Fruit fly (Drosophila melanogaster) whole organism, embryonic: ENCODE results near the gene Zif.

Source experiments
- Abd-B ChIP-seq: fragments of 200-800 bp; sonication (Bioruptor generic); optimal IDR thresholded peaks from 2 replicates; lab custom pipeline; 2018; ENCODE audit warnings: missing biosample characterization, mild to moderate bottlenecking, missing genetic modification characterization, moderate library complexity
- Adf1 ChIP-seq: fragments of 200-800 bp; sonication (Bioruptor generic); IDR thresholded peaks from 2 replicates; pipeline ENCODE4 v1.3.6; 2022; ENCODE audit warnings: missing biosample characterization, missing genetic modification characterization
- CG10979 ChIP-seq: fragments of 200-800 bp; sonication (Bioruptor generic); optimal IDR thresholded peaks from 2 replicates; lab custom pipeline; 2018; ENCODE audit warnings: missing biosample characterization, mild to moderate bottlenecking, missing genetic modification characterization, moderate library complexity
- CG11093 ChIP-seq: fragments of 200-800 bp; sonication (Bioruptor generic); IDR thresholded peaks from 3 replicates; pipeline ENCODE4 v1.3.6; 2022; ENCODE audit warnings: missing biosample characterization, missing genetic modification characterization
- CG11695 ChIP-seq: fragments of 200-800 bp; sonication (Bioruptor generic); IDR thresholded peaks from 3 replicates; pipeline ENCODE4 v1.3.6; 2022; ENCODE audit warnings: missing biosample characterization, missing genetic modification characterization
- CG11696 ChIP-seq: fragments of 200-800 bp; sonication (Bioruptor generic); IDR thresholded peaks from 2 replicates; pipeline ENCODE4 v1.3.6; 2022; ENCODE audit warnings: missing biosample characterization, missing genetic modification characterization
- CG13123 ChIP-seq: fragments of 200-800 bp; sonication (Bioruptor generic); optimal IDR thresholded peaks from 2 replicates; lab custom pipeline; 2016; ENCODE audit warnings: missing biosample characterization, missing genetic modification characterization
- CG13894 ChIP-seq: fragments of 200-800 bp; sonication (Bioruptor generic); optimal IDR thresholded peaks from 3 replicates; lab custom pipeline; 2018; ENCODE audit warnings: missing biosample characterization, mild to moderate bottlenecking, missing genetic modification characterization, moderate library complexity
- CG14050 ChIP-seq: fragments of 200-800 bp; sonication (Bioruptor generic); IDR thresholded peaks from 3 replicates; pipeline ENCODE4 v1.3.6; 2022; ENCODE audit warnings: missing biosample characterization, missing genetic modification characterization
- CG14965 ChIP-seq: fragments of 200-800 bp; sonication (Bioruptor generic); optimal IDR thresholded peaks from 2 replicates; lab custom pipeline; 2016; ENCODE audit warnings: missing biosample characterization, missing genetic modification characterization, borderline replicate concordance
- CG15011 ChIP-seq: fragments of 200-800 bp; sonication (Bioruptor generic); optimal IDR thresholded peaks from 3 replicates; lab custom pipeline; 2018; ENCODE audit warnings: missing biosample characterization, mild to moderate bottlenecking, missing genetic modification characterization
- CG1529 ChIP-seq: fragments of 200-800 bp; sonication (Bioruptor generic); optimal IDR thresholded peaks from 3 replicates; lab custom pipeline; 2018; ENCODE audit warnings: missing biosample characterization, missing genetic modification characterization
- CG1603 ChIP-seq: fragments of 200-800 bp; sonication (Bioruptor generic); optimal IDR thresholded peaks from 2 replicates; lab custom pipeline; 2019; ENCODE audit warnings: missing biosample characterization, mild to moderate bottlenecking, missing genetic modification characterization, moderate library complexity
- CG16815 ChIP-seq: fragments of 200-800 bp; sonication (Bioruptor generic); optimal IDR thresholded peaks from 3 replicates; lab custom pipeline; 2017; ENCODE audit warnings: missing biosample characterization, mild to moderate bottlenecking, missing genetic modification characterization
- CG18599 ChIP-seq: fragments of 200-800 bp; sonication (Bioruptor generic); optimal IDR thresholded peaks from 3 replicates; lab custom pipeline; 2017; ENCODE audit warnings: missing biosample characterization, missing genetic modification characterization, mild to moderate bottlenecking, moderate library complexity, missing genetic modification reagents
- CG2199 ChIP-seq: fragments of 200-800 bp; sonication (Bioruptor generic); IDR thresholded peaks from 3 replicates; pipeline ENCODE4 v1.3.6; 2022; ENCODE audit warnings: missing biosample characterization, missing genetic modification characterization
- CG31441 ChIP-seq: fragments of 200-800 bp; sonication (Bioruptor generic); IDR thresholded peaks from 2 replicates; pipeline ENCODE4 v1.3.6; 2022; ENCODE audit warnings: missing biosample characterization, missing genetic modification characterization
- CG34422 ChIP-seq: fragments of 200-800 bp; sonication (Bioruptor generic); IDR thresholded peaks from 3 replicates; pipeline ENCODE4 v1.3.6; 2022; ENCODE audit warnings: missing biosample characterization, missing genetic modification characterization
- CG4328 ChIP-seq: fragments of 200-800 bp; sonication (Bioruptor generic); optimal IDR thresholded peaks from 3 replicates; lab custom pipeline; 2017; ENCODE audit warnings: missing biosample characterization, missing genetic modification reagents, missing genetic modification characterization
- CG6683 ChIP-seq: fragments of 200-800 bp; sonication (Bioruptor generic); optimal IDR thresholded peaks from 2 replicates; lab custom pipeline; 2017; ENCODE audit warnings: missing biosample characterization, mild to moderate bottlenecking, missing genetic modification characterization, missing genetic modification reagents
- CG6854 ChIP-seq: fragments of 200-800 bp; sonication (Bioruptor generic); optimal IDR thresholded peaks from 3 replicates; lab custom pipeline; 2017; ENCODE audit warnings: missing biosample characterization, mild to moderate bottlenecking, missing genetic modification characterization
- CG7271 ChIP-seq: fragments of 200-800 bp; sonication (Bioruptor generic); optimal IDR thresholded peaks from 2 replicates; lab custom pipeline; 2018; ENCODE audit warnings: missing biosample characterization, mild to moderate bottlenecking, missing genetic modification characterization, moderate library complexity
- CoRest ChIP-seq: fragments of 200-800 bp; sonication (Bioruptor generic); optimal IDR thresholded peaks from 3 replicates; lab custom pipeline; 2018; ENCODE audit warnings: missing biosample characterization, mild to moderate bottlenecking, missing genetic modification characterization, moderate library complexity
- Dbx ChIP-seq: fragments of 200-800 bp; sonication (Bioruptor generic); IDR thresholded peaks from 3 replicates; pipeline ENCODE4 v1.3.6; 2022; ENCODE audit warnings: missing biosample characterization, missing genetic modification characterization
- Dek ChIP-seq: fragments of 200-800 bp; sonication (Bioruptor generic); optimal IDR thresholded peaks from 3 replicates; lab custom pipeline; 2019; ENCODE audit warnings: missing biosample characterization, mild to moderate bottlenecking, missing genetic modification characterization, moderate library complexity
- Drgx ChIP-seq: fragments of 200-800 bp; sonication (Bioruptor generic); IDR thresholded peaks from 2 replicates; pipeline ENCODE4 v1.3.6; 2022; ENCODE audit warnings: missing biosample characterization, missing genetic modification characterization
- HHEX ChIP-seq: fragments of 200-800 bp; sonication (Bioruptor generic); optimal IDR thresholded peaks from 3 replicates; lab custom pipeline; 2017; ENCODE audit warnings: missing biosample characterization, mild to moderate bottlenecking, missing genetic modification characterization, missing genetic modification reagents
- Hand ChIP-seq: fragments of 200-800 bp; sonication (Bioruptor generic); optimal IDR thresholded peaks from 2 replicates; lab custom pipeline; 2017; ENCODE audit warnings: mild to moderate bottlenecking, missing biosample characterization, missing genetic modification reagents, missing genetic modification characterization
- MTF-1 ChIP-seq: fragments of 200-800 bp; sonication (Bioruptor generic); optimal IDR thresholded peaks from 2 replicates; lab custom pipeline; 2018; ENCODE audit warnings: missing biosample characterization, mild to moderate bottlenecking, missing genetic modification characterization, borderline replicate concordance
- NK7.1 ChIP-seq: fragments of 200-800 bp; sonication (Bioruptor generic); optimal IDR thresholded peaks from 3 replicates; lab custom pipeline; 2016; ENCODE audit warnings: missing biosample characterization, missing genetic modification characterization
- Rx ChIP-seq: fragments of 200-800 bp; sonication (Bioruptor generic); IDR thresholded peaks from 2 replicates; pipeline ENCODE4 v1.3.6; 2022; ENCODE audit warnings: missing biosample characterization, missing genetic modification characterization
- Sin3A ChIP-seq: fragments of >200 bp; optimal IDR thresholded peaks from 2 replicates; lab custom pipeline; 2018
- Usf ChIP-seq: fragments of 200-800 bp; sonication (Bioruptor generic); optimal IDR thresholded peaks from 2 replicates; lab custom pipeline; 2017; ENCODE audit warnings: missing genotype, missing biosample characterization, missing genetic modification characterization
- Xrp1 ChIP-seq: fragments of 200-800 bp; sonication (Bioruptor generic); IDR thresholded peaks from 2 replicates; pipeline ENCODE4 v1.3.6; 2022; ENCODE audit warnings: missing biosample characterization, missing genetic modification characterization
- ash1 ChIP-seq: fragments of 200-800 bp; sonication (Bioruptor generic); optimal IDR thresholded peaks from 2 replicates; lab custom pipeline; 2018; ENCODE audit warnings: missing biosample characterization, mild to moderate bottlenecking, missing genetic modification characterization
- az2 ChIP-seq: fragments of 200-800 bp; sonication (Bioruptor generic); optimal IDR thresholded peaks from 3 replicates; lab custom pipeline; 2016; ENCODE audit warnings: missing biosample characterization, missing genetic modification characterization
- bcd ChIP-seq: fragments of 200-800 bp; sonication (Bioruptor generic); optimal IDR thresholded peaks from 2 replicates; lab custom pipeline; 2017; ENCODE audit warnings: missing biosample characterization, mild to moderate bottlenecking, missing genetic modification characterization
- cato ChIP-seq: fragments of 200-800 bp; sonication (Bioruptor generic); optimal IDR thresholded peaks from 2 replicates; lab custom pipeline; 2016; ENCODE audit warnings: missing biosample characterization, missing genetic modification characterization, borderline replicate concordance
- cg ChIP-seq: fragments of 200-800 bp; sonication (Bioruptor generic); optimal IDR thresholded peaks from 3 replicates; lab custom pipeline; 2019; ENCODE audit warnings: missing biosample characterization, mild to moderate bottlenecking, missing genetic modification characterization, moderate library complexity
- chif ChIP-seq, 2 experiments: fragments of 200-800 bp; sonication (Bioruptor generic); optimal IDR thresholded peaks; 3 replicates each; lab custom pipeline; 2016; ENCODE audit warnings: missing biosample characterization in 2 of 2, missing genetic modification characterization in 2 of 2
- fru ChIP-seq: fragments of >200 bp; optimal IDR thresholded peaks from 2 replicates; lab custom pipeline; 2017
- grn ChIP-seq: fragments of 200-800 bp; sonication (Bioruptor generic); optimal IDR thresholded peaks from 3 replicates; lab custom pipeline; 2017; ENCODE audit warnings: missing biosample characterization, missing genetic modification characterization
- kni ChIP-seq: fragments of 200-800 bp; sonication (Bioruptor generic); optimal IDR thresholded peaks from 3 replicates; lab custom pipeline; 2017; ENCODE audit warnings: mild to moderate bottlenecking, missing biosample characterization, missing genetic modification reagents, missing genetic modification characterization
- lmd ChIP-seq: fragments of 200-800 bp; sonication (Bioruptor generic); IDR thresholded peaks from 2 replicates; pipeline ENCODE4 v1.3.6; 2022; ENCODE audit warnings: missing biosample characterization, missing genetic modification characterization
- pan ChIP-seq, 4 experiments: fragments of >200 bp in 3 of 4; fragments of 200-800 bp in 1 of 4; sonication (Bioruptor generic) in 1 of 4; optimal IDR thresholded peaks in 3 of 4; IDR thresholded peaks in 1 of 4; 2 replicates each; pipeline versions ENCODE4 v1.3.6 to Lab custom; 2017 to 2022; ENCODE audit warnings: missing biosample characterization in 2 of 4, missing genetic modification characterization in 2 of 4, mixed read lengths in 1 of 4
- pb ChIP-seq: fragments of 200-800 bp; sonication (Bioruptor generic); optimal IDR thresholded peaks from 3 replicates; lab custom pipeline; 2016; ENCODE audit warnings: missing biosample characterization, missing genetic modification characterization
- pho ChIP-seq: fragments of 200-800 bp; sonication (Bioruptor generic); optimal IDR thresholded peaks from 2 replicates; lab custom pipeline; 2016; ENCODE audit warnings: missing biosample characterization, missing genetic modification characterization
- psq ChIP-seq: fragments of 200-800 bp; sonication (Bioruptor generic); optimal IDR thresholded peaks from 2 replicates; lab custom pipeline; 2017; ENCODE audit warnings: missing biosample characterization, missing genetic modification characterization
- rib ChIP-seq: fragments of 200-800 bp; sonication (Bioruptor generic); IDR thresholded peaks from 2 replicates; pipeline ENCODE4 v1.3.6; 2022; ENCODE audit warnings: missing biosample characterization, missing genetic modification characterization
- sens ChIP-seq: fragments of 200-800 bp; sonication (Bioruptor generic); peaks from one replicate; lab custom pipeline; 2016; ENCODE audit warnings: missing biosample characterization, missing genetic modification characterization
- sr ChIP-seq: fragments of 200-800 bp; sonication (Bioruptor generic); IDR thresholded peaks from 3 replicates; pipeline ENCODE4 v1.3.6; 2022; ENCODE audit warnings: missing biosample characterization, missing genetic modification characterization
- tll ChIP-seq, 2 experiments: fragments of 200-800 bp in 1 of 2; fragments of >200 bp in 1 of 2; sonication (Bioruptor generic) in 1 of 2; optimal IDR thresholded peaks; 2 replicates each; lab custom pipeline; 2017 to 2019; ENCODE audit warnings: missing biosample characterization in 2 of 2, missing genetic modification characterization in 2 of 2, mild to moderate bottlenecking in 1 of 2, moderate library complexity in 1 of 2

The Zif gene

DNA sequence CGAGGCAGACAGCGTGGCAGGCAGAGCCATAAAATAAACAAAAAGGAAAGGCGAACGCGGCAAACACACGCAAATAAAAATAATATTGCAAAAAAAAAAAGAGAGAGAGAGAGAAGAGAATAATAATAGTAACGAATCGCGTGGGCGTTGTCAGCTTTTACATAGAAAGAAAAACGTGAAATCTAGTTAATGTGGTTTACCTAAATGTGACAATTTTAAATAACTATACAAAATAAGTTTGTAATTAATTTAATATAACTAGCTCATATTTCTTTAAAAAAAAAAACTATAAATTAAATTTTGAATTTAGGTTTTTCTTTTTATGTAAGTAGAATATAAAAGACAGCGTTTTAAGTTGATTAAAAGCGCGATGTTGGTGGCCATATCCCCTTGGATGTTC lies 23.0 kb upstream of the Zif start (continued):
- TF ChIP-seq CG13894 (tag; lab: Kevin White, UChicago): no peak
- peak; percentile 57; the same call in 1 of the 2 replicates for TF ChIP-seq Drgx (GFP tag; lab: Robert Waterston, UW)
- no peak for TF ChIP-seq CG4328 (GFP tag; lab: Kevin White, UChicago)
- TF ChIP-seq CG11093: no peak
- no peak for TF ChIP-seq fru
- TF ChIP-seq CG1529: no peak
- no peak for TF ChIP-seq NK7.1 (GFP tag; lab: Kevin White, UChicago)
- TF ChIP-seq CG34422: no peak
- no peak for TF ChIP-seq rib (GFP tag; lab: Robert Waterston, UW)
- TF ChIP-seq Rx (GFP tag; lab: Robert Waterston, UW): no peak
- no peak for TF ChIP-seq CG1603 (tag; lab: Kevin White, UChicago)
- TF ChIP-seq Hand (GFP tag; lab: Kevin White, UChicago): no peak
- TF ChIP-seq CoRest (tag; lab: Kevin White, UChicago): peak; percentile 9
- TF ChIP-seq Xrp1 (GFP tag; lab: Robert Waterston, UW): no peak
- peak; percentile 21; the same call in 1 of the 2 replicates for TF ChIP-seq lmd
- TF ChIP-seq bcd (GFP tag; lab: Kevin White, UChicago): no peak
- TF ChIP-seq CG7271: no peak
- TF ChIP-seq Usf (GFP tag; lab: Kevin White, UChicago): no peak
- no peak for TF ChIP-seq sr (GFP tag; lab: Robert Waterston, UW)
- TF ChIP-seq CG6854 (GFP tag; lab: Kevin White, UChicago): no peak
- TF ChIP-seq CG6683 (GFP tag; lab: Kevin White, UChicago): no peak
- no peak for TF ChIP-seq CG14050 (GFP tag; lab: Robert Waterston, UW)
- TF ChIP-seq CG13123: no peak
- TF ChIP-seq CG15011 (GFP tag; lab: Kevin White, UChicago): no peak
- TF ChIP-seq CG11695 (GFP tag; lab: Robert Waterston, UW): 0 out of 3 replicates have a peak, but pooled peaks have one; percentile 24
- no peak for TF ChIP-seq psq (GFP tag; lab: Kevin White, UChicago)
- TF ChIP-seq tll (GFP tag; optimal IDR thresholded peaks at IDR 0.05; lab: Kevin White, UChicago): no peak
- TF ChIP-seq az2 (GFP tag; lab: Kevin White, UChicago): no peak
- TF ChIP-seq CG11696: no peak
- TF ChIP-seq Sin3A (lab: Kevin White, UChicago): no peak
- no peak for TF ChIP-seq CG14965 (GFP tag; lab: Kevin White, UChicago)
- TF ChIP-seq CG31441 (GFP tag; lab: Robert Waterston, UW): no peak
- no peak for TF ChIP-seq Dbx (GFP tag; lab: Robert Waterston, UW)
- TF ChIP-seq kni (GFP tag; lab: Kevin White, UChicago): no peak
- no peak for TF ChIP-seq pho (GFP tag; lab: Kevin White, UChicago)
- no peak for TF ChIP-seq CG16815 (GFP tag; lab: Kevin White, UChicago)
- no peak for TF ChIP-seq Abd-B (GFP tag; lab: Kevin White, UChicago)
- TF ChIP-seq CG10979: no peak
- TF ChIP-seq sens: no peak
- no peak for TF ChIP-seq cato
- no peak for TF ChIP-seq ash1 (GFP tag; lab: Kevin White, UChicago)
- TF ChIP-seq CG2199: no peak
- TF ChIP-seq grn (GFP tag; lab: Kevin White, UChicago): no peak
- no peak for TF ChIP-seq Dek (tag; lab: Kevin White, UChicago)
- TF ChIP-seq pan (optimal IDR thresholded peaks at IDR 0.05; lab: Kevin White, UChicago): no peak
- TF ChIP-seq pan (GFP tag; optimal IDR thresholded peaks at IDR 0.05 in 1 of 2, IDR thresholded peaks at IDR 0.05 in 1 of 2): peak in 1 of 2 experiments; percentile 22
- no peak for TF ChIP-seq chif (GFP tag; optimal IDR thresholded peaks at IDR 0.05; lab: Kevin White, UChicago)
- peak; percentile 3 for TF ChIP-seq CG18599 (GFP tag; lab: Kevin White, UChicago)
- TF ChIP-seq HHEX (GFP tag; lab: Kevin White, UChicago): no peak
- TF ChIP-seq cg (GFP tag; lab: Kevin White, UChicago): no peak
- TF ChIP-seq Adf1 (GFP tag; lab: Robert Waterston, UW): no peak
- no peak for TF ChIP-seq MTF-1 (GFP tag; lab: Kevin White, UChicago)
- no peak for TF ChIP-seq pb (GFP tag; lab: Kevin White, UChicago)
